Worm (Caenorhabditis elegans) whole organism, L4 larva: ENCODE data around the gene F38E9.4.
"Not testable (repeated sequence)": the region's sequence is repeated elsewhere in the genome, so short reads cannot be mapped to it uniquely, and the experiment has no call there.

ENCODE experiments used
- F26F4.8 ChIP-seq: fragments of 200-800 bp; sonication (Bioruptor generic); conservative IDR thresholded peaks from 2 replicates; pipeline ENCODE4 v1.3.6; 2022; ENCODE audit warnings: missing genetic modification characterization, missing compliant biosample characterization
- F44E2.7 ChIP-seq: fragments of 200-800 bp; sonication (Bioruptor generic); IDR thresholded peaks from 2 replicates; pipeline ENCODE4 v2.1.2; 2022; ENCODE audit warnings: missing genetic modification characterization, missing compliant biosample characterization
- R02D3.7 ChIP-seq: fragments of 150-350 bp; sonication (generic microtip); optimal IDR thresholded peaks from 3 replicates; lab custom pipeline; 2014; ENCODE audit warnings: missing biosample characterization, missing genetic modification characterization
- Y48G9A.11 ChIP-seq: fragments of 200-800 bp; sonication (Bioruptor generic); IDR thresholded peaks from 2 replicates; pipeline ENCODE4 v1.3.6; 2022; ENCODE audit warnings: missing genetic modification reagents, missing genetic modification characterization, missing compliant biosample characterization
- aha-1 ChIP-seq: fragments of 150-350 bp; peaks from one replicate; lab custom pipeline; 2014; ENCODE audit warnings: missing biosample characterization, missing genetic modification characterization
- aly-2 ChIP-seq: sonication (generic microtip); optimal IDR thresholded peaks from 2 replicates; lab custom pipeline; 2018; ENCODE audit warnings: missing biosample characterization, missing genetic modification characterization
- ceh-20 ChIP-seq: fragments of 200-800 bp; sonication (Bioruptor generic); IDR thresholded peaks from 2 replicates; pipeline ENCODE4 v1.3.6; 2022; ENCODE audit warnings: missing genetic modification reagents, missing genetic modification characterization, missing compliant biosample characterization
- ceh-28 ChIP-seq: fragments of 150-350 bp; optimal IDR thresholded peaks from 2 replicates; lab custom pipeline; 2014; ENCODE audit warnings: missing biosample characterization, missing genetic modification reagents, missing genetic modification characterization
- ceh-44 ChIP-seq: fragments of 200-800 bp; sonication (Bioruptor generic); IDR thresholded peaks from 2 replicates; pipeline ENCODE4 v1.3.6; 2022; ENCODE audit warnings: missing genetic modification reagents, missing genetic modification characterization, missing compliant biosample characterization
- daf-16 ChIP-seq, 3 experiments: sonication (generic microtip); optimal IDR thresholded peaks; 2 replicates each; lab custom pipeline; 2016 to 2017; ENCODE audit warnings: missing genetic modification characterization in 3 of 3, missing genetic modification reagents in 3 of 3, mild to moderate bottlenecking in 2 of 3, missing compliant biosample characterization in 2 of 3, missing biosample characterization in 1 of 3, moderate library complexity in 1 of 3
- dmd-6 ChIP-seq: fragments of 200-800 bp; sonication (Bioruptor generic); IDR thresholded peaks from 2 replicates; pipeline ENCODE4 v1.3.6; 2022; ENCODE audit warnings: missing genetic modification reagents, missing genetic modification characterization, missing compliant biosample characterization
- dve-1 ChIP-seq: sonication (generic microtip); optimal IDR thresholded peaks from 2 replicates; lab custom pipeline; 2017; ENCODE audit warnings: antibody characterized with exemption, mild to moderate bottlenecking, missing genetic modification characterization, missing compliant biosample characterization; ENCODE audit not compliant: insufficient read depth
- egl-43 ChIP-seq: fragments of 200-800 bp; sonication (Bioruptor generic); IDR thresholded peaks from 2 replicates; pipeline ENCODE4 v1.3.6; 2022; ENCODE audit warnings: missing genetic modification reagents, missing genetic modification characterization, missing compliant biosample characterization
- fkh-10 ChIP-seq: fragments of 150-350 bp; optimal IDR thresholded peaks from 2 replicates; lab custom pipeline; 2014; ENCODE audit warnings: missing biosample characterization, missing genetic modification reagents, missing genetic modification characterization
- hlh-11 ChIP-seq: fragments of 200-800 bp; sonication (Bioruptor generic); optimal IDR thresholded peaks from 2 replicates; lab custom pipeline; 2018; ENCODE audit warnings: mild to moderate bottlenecking, missing genetic modification characterization, missing compliant biosample characterization
- hlh-30 ChIP-seq: sonication (generic microtip); optimal IDR thresholded peaks from 2 replicates; lab custom pipeline; 2017; ENCODE audit warnings: antibody characterized with exemption, mild to moderate bottlenecking, missing genetic modification characterization, missing compliant biosample characterization; ENCODE audit not compliant: insufficient read depth
- hmg-1.1 ChIP-seq: fragments of 200-800 bp; sonication (Bioruptor generic); IDR thresholded peaks from 2 replicates; pipeline ENCODE4 v1.3.6; 2022; ENCODE audit warnings: missing genetic modification reagents, missing genetic modification characterization, missing compliant biosample characterization
- madf-9 ChIP-seq: fragments of 200-800 bp; sonication (Bioruptor generic); conservative IDR thresholded peaks from 2 replicates; pipeline ENCODE4 v1.3.6; 2022; ENCODE audit warnings: missing genetic modification reagents, missing genetic modification characterization, missing compliant biosample characterization
- mdl-1 ChIP-seq, 2 experiments: fragments of 150-350 bp in 1 of 2; sonication (generic microtip) in 1 of 2; optimal IDR thresholded peaks; 2 replicates each; lab custom pipeline; 2014 to 2017; ENCODE audit warnings: missing biosample characterization in 2 of 2, missing genetic modification characterization in 2 of 2
- mdt-29 ChIP-seq: fragments of 200-800 bp; sonication (Bioruptor generic); IDR thresholded peaks from 2 replicates; pipeline ENCODE4 v1.3.6; 2022; ENCODE audit warnings: missing genetic modification reagents, missing genetic modification characterization, missing compliant biosample characterization
- mep-1 ChIP-seq: fragments of 150-350 bp; sonication (generic microtip); optimal IDR thresholded peaks from 3 replicates; lab custom pipeline; 2014; ENCODE audit warnings: missing biosample characterization, missing genetic modification characterization
- mxl-3 ChIP-seq: fragments of 200-800 bp; sonication (Bioruptor generic); optimal IDR thresholded peaks from 2 replicates; lab custom pipeline; 2018; ENCODE audit warnings: mild to moderate bottlenecking, missing genetic modification characterization, missing compliant biosample characterization
- nhr-10 ChIP-seq: fragments of 150-350 bp; optimal IDR thresholded peaks from 2 replicates; lab custom pipeline; 2014; ENCODE audit warnings: missing biosample characterization, missing genetic modification characterization
- nhr-111 ChIP-seq: fragments of 200-800 bp; sonication (Bioruptor generic); optimal IDR thresholded peaks from 2 replicates; lab custom pipeline; 2018; ENCODE audit warnings: mild to moderate bottlenecking, missing genetic modification characterization, missing compliant biosample characterization
- nhr-28 ChIP-seq: fragments of 150-350 bp; optimal IDR thresholded peaks from 2 replicates; lab custom pipeline; 2014; ENCODE audit warnings: missing biosample characterization, missing genetic modification characterization
- nhr-41 ChIP-seq: fragments of 200-800 bp; sonication (Bioruptor generic); IDR thresholded peaks from 2 replicates; pipeline ENCODE4 v1.3.6; 2022; ENCODE audit warnings: missing genetic modification reagents, missing genetic modification characterization, missing compliant biosample characterization
- nhr-42 ChIP-seq: fragments of 200-800 bp; sonication (Bioruptor generic); IDR thresholded peaks from 2 replicates; pipeline ENCODE4 v1.3.6; 2022; ENCODE audit warnings: missing genetic modification characterization, missing compliant biosample characterization
- nhr-48 ChIP-seq: sonication (generic microtip); optimal IDR thresholded peaks from 2 replicates; lab custom pipeline; 2016; ENCODE audit warnings: mild to moderate bottlenecking, missing genetic modification characterization, missing compliant biosample characterization
- pha-4 ChIP-seq, 2 experiments: fragments of 150-350 bp in 1 of 2; fragments of 200-800 bp in 1 of 2; sonication (Bioruptor generic) in 1 of 2; IDR thresholded peaks in 1 of 2; optimal IDR thresholded peaks in 1 of 2; 2 replicates each; pipeline versions ENCODE4 v1.3.6 to Lab custom; 2014 to 2022; ENCODE audit warnings: missing genetic modification characterization in 2 of 2, missing genetic modification reagents in 2 of 2, missing biosample characterization in 1 of 2, missing compliant biosample characterization in 1 of 2
- php-3 ChIP-seq: fragments of 200-800 bp; sonication (Bioruptor generic); IDR thresholded peaks from 2 replicates; pipeline ENCODE4 v1.3.6; 2022; ENCODE audit warnings: missing genetic modification reagents, missing genetic modification characterization, missing compliant biosample characterization
- sdz-12 ChIP-seq: fragments of 200-800 bp; sonication (Bioruptor generic); optimal IDR thresholded peaks from 2 replicates; lab custom pipeline; 2018; ENCODE audit warnings: mild to moderate bottlenecking, missing genetic modification characterization, missing compliant biosample characterization
- set-16 ChIP-seq: fragments of 200-800 bp; sonication (Bioruptor generic); IDR thresholded peaks from 2 replicates; pipeline ENCODE4 v1.3.6; 2022; ENCODE audit warnings: missing genetic modification reagents, missing genetic modification characterization, missing compliant biosample characterization
- skn-1 ChIP-seq: fragments of 150-350 bp; optimal IDR thresholded peaks from 2 replicates; lab custom pipeline; 2014; ENCODE audit warnings: missing biosample characterization, missing genetic modification characterization
- tra-1 ChIP-seq: fragments of 200-800 bp; sonication (Bioruptor generic); IDR thresholded peaks from 2 replicates; pipeline ENCODE4 v1.3.6; 2022; ENCODE audit warnings: missing genetic modification reagents, missing genetic modification characterization, missing compliant biosample characterization
- unc-39 ChIP-seq: sonication (generic microtip); optimal IDR thresholded peaks from 2 replicates; lab custom pipeline; 2017; ENCODE audit warnings: missing biosample characterization, missing genetic modification characterization
- zag-1 ChIP-seq: fragments of 150-350 bp; optimal IDR thresholded peaks from 2 replicates; lab custom pipeline; 2014; ENCODE audit warnings: missing biosample characterization, missing genetic modification characterization
- zfp-3 ChIP-seq: fragments of 200-800 bp; sonication (Bioruptor generic); conservative IDR thresholded peaks from 2 replicates; pipeline ENCODE4 v1.3.6; 2022; ENCODE audit warnings: missing genetic modification reagents, missing genetic modification characterization, missing compliant biosample characterization
- zip-2 ChIP-seq: fragments of 150-350 bp; optimal IDR thresholded peaks from 2 replicates; lab custom pipeline; 2014; ENCODE audit warnings: missing biosample characterization, missing genetic modification characterization

The F38E9.4 gene

DNA sequence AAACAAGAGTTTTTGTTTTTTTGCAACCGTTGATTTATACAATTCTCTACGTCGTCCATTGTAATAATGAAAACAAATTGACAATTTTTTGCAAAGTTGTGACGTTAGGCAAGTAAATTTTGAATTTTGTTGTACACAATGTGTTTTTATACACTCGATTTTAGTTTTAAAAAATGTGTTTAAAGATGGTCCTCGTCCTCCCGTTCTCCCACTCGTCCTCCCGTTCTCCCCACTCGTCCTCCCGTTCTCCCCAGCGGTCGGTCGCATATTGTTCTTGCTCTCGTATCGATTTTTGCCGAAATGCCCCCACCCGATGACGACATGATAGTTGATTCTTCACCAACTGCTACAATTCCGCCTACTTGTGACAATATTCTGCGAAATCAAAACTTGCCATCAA is at the start of gene F38E9.4:
Gene F38E9.4, plus strand, starts transcription at position 301 of the 400 bp plus-strand sequence.
- TF ChIP-seq zip-2 (tag; lab: Kevin White, UChicago); mdt-29 (GFP tag; lab: Robert Waterston, UW); ceh-44 (GFP tag; lab: Robert Waterston, UW): not testable (repeated sequence)

DNA sequence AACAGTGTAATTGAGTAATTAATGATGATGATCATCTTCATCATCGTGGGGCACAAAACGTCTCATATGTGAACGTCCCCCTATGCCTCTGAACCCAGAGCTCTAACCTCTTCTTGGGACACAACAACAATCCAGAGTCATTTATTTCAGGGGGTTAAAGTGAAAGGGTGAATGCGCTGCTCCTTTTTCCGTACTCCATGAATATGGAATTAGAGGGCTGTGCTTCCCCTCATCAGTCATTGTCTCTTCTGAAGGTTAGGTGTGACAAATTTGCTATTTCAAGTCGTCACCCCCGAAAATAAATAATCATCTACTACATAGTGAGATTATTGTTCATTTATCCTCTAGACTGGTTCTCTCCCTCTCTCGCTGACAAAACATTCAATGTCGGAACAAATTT is 49.4 kb upstream of the F38E9.4 start:
- no peak for TF ChIP-seq nhr-10 (tag; lab: Kevin White, UChicago)
- no peak for TF ChIP-seq ceh-44 (GFP tag; lab: Robert Waterston, UW)
- no peak for TF ChIP-seq madf-9 (GFP tag; lab: Robert Waterston, UW)
- no peak for TF ChIP-seq aha-1
- no peak for TF ChIP-seq R02D3.7 (tag; lab: Kevin White, UChicago)

DNA sequence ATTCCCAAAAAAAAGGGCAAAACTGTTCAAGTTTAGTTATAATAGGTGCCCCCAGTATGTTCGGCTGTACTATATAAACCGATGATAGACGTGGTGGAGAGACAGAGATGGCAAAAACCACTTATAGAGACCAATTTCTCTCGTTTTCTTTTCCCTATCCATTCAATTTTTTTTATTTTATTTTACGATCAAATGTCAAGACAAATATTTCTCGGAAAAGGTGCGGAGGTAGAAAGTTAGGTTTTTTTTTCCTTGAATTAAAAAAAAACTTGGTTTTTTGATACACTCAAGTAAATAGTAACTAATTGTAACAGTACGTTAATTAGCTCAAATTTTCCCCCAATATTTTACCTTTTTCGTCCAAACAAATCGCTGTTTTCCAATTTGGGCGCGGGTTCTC is 49.0 kb upstream of the F38E9.4 start:
- 0 out of 2 replicates have a peak, but pooled peaks have one; percentile 14 for TF ChIP-seq pha-4 (GFP tag; IDR thresholded peaks at IDR 0.05; lab: Robert Waterston, UW)
- TF ChIP-seq pha-4 (tag; optimal IDR thresholded peaks at IDR 0.05; lab: Kevin White, UChicago): no peak
- no peak for TF ChIP-seq hlh-30 (tag; lab: Kevin White, UChicago)
- TF ChIP-seq unc-39 (tag; lab: Kevin White, UChicago): no peak

DNA sequence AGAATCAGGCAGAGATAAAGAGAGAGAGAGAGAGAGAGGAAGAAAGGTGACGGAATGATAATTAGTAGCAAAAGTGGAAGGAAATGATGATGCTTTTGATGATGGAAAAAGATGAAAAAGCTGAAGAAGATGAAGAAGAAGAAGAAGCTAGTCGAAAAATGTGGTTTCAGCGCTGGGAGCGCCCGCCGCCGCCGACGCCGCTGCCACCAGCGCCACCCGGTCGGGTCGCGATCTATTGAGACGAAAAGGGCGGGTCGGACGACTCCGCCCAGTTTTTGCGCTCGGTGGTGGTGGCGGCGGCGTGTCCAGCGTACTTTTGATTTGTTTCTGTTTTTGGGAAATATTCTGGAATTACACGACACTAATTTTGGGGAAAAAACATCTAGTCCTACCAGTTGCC is 48.3 kb upstream of the F38E9.4 start:
- TF ChIP-seq zag-1 (tag; lab: Kevin White, UChicago) (no peak), zfp-3 (GFP tag; lab: Robert Waterston, UW) (no peak), mxl-3 (GFP tag; lab: Kevin White, UChicago) (peak; percentile 34), F26F4.8 (GFP tag; lab: Robert Waterston, UW) (no peak), nhr-111 (GFP tag; lab: Kevin White, UChicago) (no peak), set-16 (GFP tag; lab: Robert Waterston, UW) (peak; percentile 97), hlh-11 (tag; lab: Kevin White, UChicago) (peak; percentile 34), Y48G9A.11 (GFP tag; lab: Robert Waterston, UW) (0 out of 2 replicates have a peak, but pooled peaks have one; percentile 35), F44E2.7 (GFP tag; lab: Robert Waterston, UW) (no peak), egl-43 (GFP tag; lab: Robert Waterston, UW) (0 out of 2 replicates have a peak, but pooled peaks have one; percentile 48), sdz-12 (GFP tag; lab: Kevin White, UChicago) (no peak), tra-1 (0 out of 2 replicates have a peak, but pooled peaks have one; percentile 43)
- TF ChIP-seq, all 104 proteins: peak for 6

DNA sequence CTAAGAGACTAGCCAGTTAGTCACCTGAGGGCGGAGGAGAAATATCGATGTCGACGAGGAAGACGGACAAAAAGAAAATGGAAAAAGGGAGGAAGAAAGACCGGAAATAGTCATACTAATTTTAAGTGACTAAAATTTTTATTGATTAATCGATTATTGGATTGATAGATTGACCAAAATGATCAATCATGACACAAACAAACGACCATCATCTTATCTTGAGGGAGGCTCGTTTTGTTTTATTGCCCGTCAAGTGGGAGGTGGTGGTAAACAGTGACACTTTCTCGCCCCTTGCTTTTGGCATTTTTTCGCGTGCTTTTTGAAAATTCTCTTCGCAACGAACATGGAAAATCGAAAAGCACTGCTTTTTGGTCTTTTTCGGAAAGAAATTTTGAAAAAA is 46.9 kb upstream of the F38E9.4 start:
- TF ChIP-seq mdl-1 (tag; optimal IDR thresholded peaks at IDR 0.05; lab: Kevin White, UChicago): peak in 1 of 2 experiments; percentile 57
- peak; percentile 69 for TF ChIP-seq dmd-6
- TF ChIP-seq skn-1 (tag; lab: Kevin White, UChicago): no peak
- peak; percentile 59 for TF ChIP-seq ceh-28
- TF ChIP-seq hlh-11 (tag; lab: Kevin White, UChicago): peak; percentile 53
- peak; percentile 78 for TF ChIP-seq dve-1 (tag; lab: Kevin White, UChicago)
- peak; percentile 92 for TF ChIP-seq php-3
- TF ChIP-seq hmg-1.1 (GFP tag; lab: Robert Waterston, UW): no peak
- no peak for TF ChIP-seq fkh-10
- TF ChIP-seq Y48G9A.11 (GFP tag; lab: Robert Waterston, UW): no peak
- no peak for TF ChIP-seq F26F4.8 (GFP tag; lab: Robert Waterston, UW)
- TF ChIP-seq aly-2 (tag; lab: Kevin White, UChicago): no peak
- no peak for TF ChIP-seq tra-1
- no peak for TF ChIP-seq pha-4 (GFP tag; IDR thresholded peaks at IDR 0.05; lab: Robert Waterston, UW)
- peak; percentile 4 for TF ChIP-seq pha-4 (tag; optimal IDR thresholded peaks at IDR 0.05; lab: Kevin White, UChicago)
- no peak for TF ChIP-seq nhr-42
- TF ChIP-seq zip-2 (tag; lab: Kevin White, UChicago): no peak
- TF ChIP-seq nhr-48 (tag; lab: Kevin White, UChicago): no peak
- TF ChIP-seq hlh-30 (tag; lab: Kevin White, UChicago): peak; percentile 71
- peak; percentile 17; the same call in 1 of the 2 replicates for TF ChIP-seq ceh-20 (GFP tag; lab: Robert Waterston, UW)
- TF ChIP-seq nhr-41 (GFP tag; lab: Robert Waterston, UW): no peak
- peak; percentile 9 for TF ChIP-seq mep-1 (tag; lab: Kevin White, UChicago)
- peak; percentile 33 for TF ChIP-seq aha-1
- TF ChIP-seq nhr-28 (tag; lab: Kevin White, UChicago): peak; percentile 20
- no peak for TF ChIP-seq daf-16 (GFP tag; optimal IDR thresholded peaks at IDR 0.05; lab: Kevin White, UChicago)
- TF ChIP-seq daf-16 (tag; optimal IDR thresholded peaks at IDR 0.05; lab: Kevin White, UChicago): peak; percentile 93
- TF ChIP-seq, all 104 proteins: peak for 13
